Fruit fly (Drosophila melanogaster) Kc167 (cell line): ENCODE results near the gene CG33689.

Source experiments
- Myc ChIP-seq: fragments of >200 bp; optimal IDR thresholded peaks from 2 replicates; lab custom pipeline; 2017; ENCODE audit warnings: missing external identifiers
- Sin3A ChIP-seq: fragments of >200 bp; optimal IDR thresholded peaks from 2 replicates; lab custom pipeline; 2018; ENCODE audit warnings: missing external identifiers
- h ChIP-seq: fragments of >200 bp; optimal IDR thresholded peaks from 3 replicates; lab custom pipeline; 2018; ENCODE audit warnings: missing external identifiers
- insv ChIP-seq: fragments of >200 bp; optimal IDR thresholded peaks from 3 replicates; lab custom pipeline; 2018; ENCODE audit warnings: missing external identifiers
- psq ChIP-seq: fragments of >200 bp; optimal IDR thresholded peaks from 2 replicates; lab custom pipeline; 2017; ENCODE audit warnings: missing external identifiers
- ttk ChIP-seq: sonication (Bioruptor generic); optimal IDR thresholded peaks from 2 replicates; lab custom pipeline; 2017; ENCODE audit warnings: missing external identifiers

CG33689 gene

DNA sequence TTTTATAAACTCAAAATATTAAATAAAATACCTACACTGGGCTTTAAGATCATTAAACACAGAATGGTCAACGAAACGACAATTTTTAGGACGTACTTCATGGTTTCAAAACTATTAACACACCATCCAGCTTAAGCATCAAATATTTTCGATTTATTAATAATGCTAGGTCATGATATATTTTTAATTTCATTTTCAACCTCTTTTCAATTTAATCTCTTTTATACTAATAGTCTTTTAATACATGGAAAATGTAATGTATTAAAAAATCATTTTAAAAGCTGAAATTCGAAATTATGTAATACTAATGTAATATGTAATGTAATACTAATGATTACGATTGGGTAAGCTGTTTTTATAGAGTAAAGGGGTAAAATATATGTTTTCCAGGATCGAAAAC, 30.0 kb upstream of the CG33689 start, which contains the start of gene CG33796:
TSS of gene CG33796 (minus strand) at position 101 of the 400 bp plus-strand sequence.
- no peak for TF ChIP-seq insv (lab: Kevin White, UChicago)

- no peak for TF ChIP-seq h (lab: Kevin White, UChicago)
- TF ChIP-seq Sin3A = no peak
- no peak for TF ChIP-seq ttk (lab: Kevin White, UChicago)
- no peak for TF ChIP-seq insv (lab: Kevin White, UChicago)
- no peak for TF ChIP-seq psq (lab: Kevin White, UChicago)
- TF ChIP-seq Myc (lab: Kevin White, UChicago) = no peak
These were observed 28.7 kb upstream of the CG33689 start, which contains the start of gene CG33795 for dm6 chr3L:16171280-16171679. Gene CG33795 (minus strand): TSS chr3L:16171380.

DNA sequence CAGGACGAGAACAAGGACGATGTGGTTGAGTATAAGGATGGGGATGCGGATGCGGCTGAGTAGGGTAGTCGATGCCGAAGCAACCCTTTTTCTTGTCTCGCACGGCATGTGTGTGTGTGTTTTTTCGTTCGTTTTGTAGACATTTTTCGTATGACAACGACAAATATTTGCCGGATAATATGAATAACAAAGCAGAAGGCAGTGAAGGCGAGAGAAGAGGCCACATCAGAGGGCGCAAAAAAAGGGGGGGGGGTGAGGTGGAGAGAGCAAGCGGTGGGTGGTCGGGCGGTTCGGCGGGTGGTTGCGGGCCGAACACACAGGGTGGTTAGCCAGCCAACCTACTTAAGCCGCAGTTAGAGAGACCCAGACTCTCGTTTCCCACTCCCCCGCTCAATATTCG, 27.6 kb upstream of the CG33689 start:
- TF ChIP-seq Myc (lab: Kevin White, UChicago) = no peak
- TF ChIP-seq psq (lab: Kevin White, UChicago) = no peak
- TF ChIP-seq h (lab: Kevin White, UChicago) = no peak
- TF ChIP-seq Sin3A = no peak
- no peak for TF ChIP-seq insv (lab: Kevin White, UChicago)
- TF ChIP-seq ttk (lab: Kevin White, UChicago) = no peak

- TF ChIP-seq ttk (lab: Kevin White, UChicago) (no peak), Myc (lab: Kevin White, UChicago) (no peak), insv (lab: Kevin White, UChicago) (no peak), psq (lab: Kevin White, UChicago) (no peak), Sin3A (no peak), h (lab: Kevin White, UChicago) (no peak)
These were observed 27.2 kb upstream of the CG33689 start for dm6 chr3L:16172809-16173276.

- TF ChIP-seq Sin3A (no peak), Myc (lab: Kevin White, UChicago) (no peak), psq (lab: Kevin White, UChicago) (no peak), h (lab: Kevin White, UChicago) (no peak), insv (lab: Kevin White, UChicago) (no peak), ttk (lab: Kevin White, UChicago) (no peak)
These were observed 26.0 kb upstream of the CG33689 start for dm6 chr3L:16173818-16174601.

- TF ChIP-seq h (lab: Kevin White, UChicago) = no peak
- TF ChIP-seq Myc (lab: Kevin White, UChicago) = no peak
- no peak for TF ChIP-seq psq (lab: Kevin White, UChicago)
- no peak for TF ChIP-seq insv (lab: Kevin White, UChicago)
- TF ChIP-seq ttk (lab: Kevin White, UChicago) = no peak
- no peak for TF ChIP-seq Sin3A
These were observed 25.3 kb upstream of the CG33689 start for dm6 chr3L:16174778-16175177.

dm6 chr3L:16175628-16176263, 24.3 kb upstream of the CG33689 start:
- no peak for TF ChIP-seq ttk (lab: Kevin White, UChicago)
- TF ChIP-seq psq (lab: Kevin White, UChicago) = no peak
- no peak for TF ChIP-seq insv (lab: Kevin White, UChicago)
- TF ChIP-seq Myc (lab: Kevin White, UChicago) = no peak
- no peak for TF ChIP-seq Sin3A
- TF ChIP-seq h (lab: Kevin White, UChicago) = no peak

- TF ChIP-seq ttk (lab: Kevin White, UChicago) = no peak
- no peak for TF ChIP-seq psq (lab: Kevin White, UChicago)
- no peak for TF ChIP-seq h (lab: Kevin White, UChicago)
- no peak for TF ChIP-seq Sin3A
- TF ChIP-seq Myc (lab: Kevin White, UChicago) = no peak
- TF ChIP-seq insv (lab: Kevin White, UChicago) = no peak
These were observed 23.5 kb upstream of the CG33689 start for dm6 chr3L:16176492-16176891.

- no peak for TF ChIP-seq Myc (lab: Kevin White, UChicago)
- no peak for TF ChIP-seq h (lab: Kevin White, UChicago)
- no peak for TF ChIP-seq insv (lab: Kevin White, UChicago)
- no peak for TF ChIP-seq Sin3A
- TF ChIP-seq psq (lab: Kevin White, UChicago) = no peak
- no peak for TF ChIP-seq ttk (lab: Kevin White, UChicago)
These were observed 22.7 kb upstream of the CG33689 start for dm6 chr3L:16177309-16177708.

dm6 chr3L:16177751-16178150, 22.3 kb upstream of the CG33689 start:
- TF ChIP-seq psq (lab: Kevin White, UChicago) = no peak

DNA sequence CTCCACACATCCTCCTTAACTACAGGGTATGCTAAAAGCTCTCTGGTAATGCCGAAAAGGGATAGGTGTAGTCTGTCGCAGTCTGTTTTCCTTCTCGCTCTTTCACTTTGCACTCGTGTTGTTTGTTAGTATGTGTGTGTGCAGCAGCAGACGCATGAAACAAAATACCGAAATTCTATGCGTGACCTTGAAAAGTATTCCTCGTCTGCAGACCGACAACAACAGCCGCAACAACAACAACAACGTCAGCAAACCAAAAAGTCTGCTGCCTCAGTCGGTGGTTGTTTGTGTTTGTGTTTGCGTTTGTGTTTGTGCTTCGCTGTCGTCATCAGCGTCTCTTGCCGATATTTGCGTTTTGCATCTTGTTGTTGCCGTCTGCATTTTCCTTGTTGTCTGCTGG, 21.6 kb upstream of the CG33689 start:
- TF ChIP-seq psq (lab: Kevin White, UChicago) (no peak), insv (lab: Kevin White, UChicago) (no peak), h (lab: Kevin White, UChicago) (no peak), Myc (lab: Kevin White, UChicago) (no peak), ttk (lab: Kevin White, UChicago) (no peak), Sin3A (no peak)

- TF ChIP-seq Sin3A (no peak), h (lab: Kevin White, UChicago) (no peak), Myc (lab: Kevin White, UChicago) (no peak), psq (lab: Kevin White, UChicago) (no peak), ttk (lab: Kevin White, UChicago) (no peak), insv (lab: Kevin White, UChicago) (no peak)
These were observed 18.6 kb upstream of the CG33689 start for dm6 chr3L:16181330-16181830.
